Worm (Caenorhabditis elegans) whole organism, L2 larva: Measurements from ENCODE around the gene T22F3.2.

Experiments
- C34F6.9 ChIP-seq: fragments of 150-350 bp; optimal IDR thresholded peaks from 2 replicates; lab custom pipeline; 2014; ENCODE audit warnings: missing biosample characterization, missing genetic modification characterization
- F13H6.1 ChIP-seq: sonication (generic microtip); optimal IDR thresholded peaks from 2 replicates; lab custom pipeline; 2016; ENCODE audit warnings: missing genetic modification characterization, missing compliant biosample characterization
- R02D3.7 ChIP-seq: fragments of 150-350 bp; optimal IDR thresholded peaks from 2 replicates; lab custom pipeline; 2014; ENCODE audit warnings: missing biosample characterization, missing genetic modification characterization
- Y55F3AM.14 ChIP-seq: fragments of 200-800 bp; sonication (Bioruptor generic); optimal IDR thresholded peaks from 2 replicates; lab custom pipeline; 2018; ENCODE audit warnings: mild to moderate bottlenecking, missing genetic modification characterization, missing compliant biosample characterization
- ZK546.5 ChIP-seq: sonication (generic microtip); optimal IDR thresholded peaks from 2 replicates; lab custom pipeline; 2017; ENCODE audit warnings: missing biosample characterization, missing genetic modification characterization
- alr-1 ChIP-seq: fragments of 150-350 bp; optimal IDR thresholded peaks from 2 replicates; lab custom pipeline; 2014; ENCODE audit warnings: missing biosample characterization, missing genetic modification characterization
- aly-2 ChIP-seq: fragments of 150-350 bp; optimal IDR thresholded peaks from 2 replicates; lab custom pipeline; 2014; ENCODE audit warnings: missing biosample characterization, missing genetic modification characterization
- ama-1 ChIP-seq: fragments of 150-350 bp; optimal IDR thresholded peaks from 2 replicates; lab custom pipeline; 2018; ENCODE audit warnings: inconsistent platforms
- ceh-16 ChIP-seq: fragments of 150-350 bp; optimal IDR thresholded peaks from 2 replicates; lab custom pipeline; 2014; ENCODE audit warnings: missing biosample characterization, missing genetic modification characterization
- ceh-82 ChIP-seq: fragments of 150-350 bp; optimal IDR thresholded peaks from 2 replicates; lab custom pipeline; 2014; ENCODE audit warnings: missing biosample characterization, missing genetic modification characterization
- crh-2 ChIP-seq: sonication (generic microtip); optimal IDR thresholded peaks from 2 replicates; lab custom pipeline; 2017; ENCODE audit warnings: missing biosample characterization, missing genetic modification characterization
- egl-27 ChIP-seq: sonication (generic microtip); optimal IDR thresholded peaks from 3 replicates; lab custom pipeline; 2017; ENCODE audit warnings: missing biosample characterization, missing genetic modification reagents, missing genetic modification characterization
- elt-1 ChIP-seq: fragments of 150-350 bp; optimal IDR thresholded peaks from 2 replicates; lab custom pipeline; 2014; ENCODE audit warnings: missing biosample characterization, missing genetic modification characterization
- fos-1 ChIP-seq: fragments of 150-350 bp; optimal IDR thresholded peaks from 2 replicates; lab custom pipeline; 2014; ENCODE audit warnings: missing biosample characterization, missing genetic modification characterization
- gmeb-1 ChIP-seq: fragments of 150-350 bp; optimal IDR thresholded peaks from 2 replicates; lab custom pipeline; 2014; ENCODE audit warnings: missing biosample characterization, missing genetic modification characterization
- lin-11 ChIP-seq: fragments of 150-350 bp; sonication (generic microtip); optimal IDR thresholded peaks from 2 replicates; lab custom pipeline; 2014; ENCODE audit warnings: missing biosample characterization, missing genetic modification characterization, inconsistent platforms, mixed read lengths
- lin-13 ChIP-seq: fragments of 150-350 bp; optimal IDR thresholded peaks from 2 replicates; lab custom pipeline; 2014; ENCODE audit warnings: missing biosample characterization, missing genetic modification reagents, missing genetic modification characterization
- mbf-1 ChIP-seq: sonication (generic microtip); optimal IDR thresholded peaks from 2 replicates; lab custom pipeline; 2017; ENCODE audit warnings: missing biosample characterization, missing genetic modification characterization
- mdl-1 ChIP-seq, 2 experiments: fragments of 150-350 bp in 1 of 2; sonication (generic microtip) in 1 of 2; optimal IDR thresholded peaks; 2 replicates each; lab custom pipeline; 2017; ENCODE audit warnings: missing biosample characterization in 2 of 2, missing genetic modification characterization in 2 of 2
- nhr-10 ChIP-seq: sonication (generic microtip); optimal IDR thresholded peaks from 2 replicates; lab custom pipeline; 2017; ENCODE audit warnings: missing biosample characterization, missing genetic modification characterization
- nhr-12 ChIP-seq: fragments of 150-350 bp; optimal IDR thresholded peaks from 2 replicates; lab custom pipeline; 2014; ENCODE audit warnings: missing biosample characterization, missing genetic modification characterization
- nhr-21 ChIP-seq: fragments of 150-350 bp; optimal IDR thresholded peaks from 2 replicates; lab custom pipeline; 2014; ENCODE audit warnings: missing biosample characterization, missing genetic modification characterization
- nhr-23 ChIP-seq: fragments of 150-350 bp; optimal IDR thresholded peaks from 2 replicates; lab custom pipeline; 2014; ENCODE audit warnings: missing biosample characterization, missing genetic modification reagents, missing genetic modification characterization
- nhr-237 ChIP-seq: fragments of 150-350 bp; optimal IDR thresholded peaks from 2 replicates; lab custom pipeline; 2014; ENCODE audit warnings: missing biosample characterization, missing genetic modification characterization
- nhr-77 ChIP-seq: fragments of 150-350 bp; optimal IDR thresholded peaks from 2 replicates; lab custom pipeline; 2014; ENCODE audit warnings: missing biosample characterization, missing genetic modification characterization
- peb-1 ChIP-seq: fragments of 150-350 bp; optimal IDR thresholded peaks from 2 replicates; lab custom pipeline; 2014; ENCODE audit warnings: missing biosample characterization, missing genetic modification characterization
- sem-4 ChIP-seq: fragments of 150-350 bp; optimal IDR thresholded peaks from 2 replicates; lab custom pipeline; 2014; ENCODE audit warnings: missing biosample characterization, missing genetic modification reagents, missing genetic modification characterization
- skn-1 ChIP-seq: sonication (generic microtip); optimal IDR thresholded peaks from 2 replicates; lab custom pipeline; 2017; ENCODE audit warnings: missing biosample characterization, missing genetic modification characterization
- sma-3 ChIP-seq: sonication (generic microtip); optimal IDR thresholded peaks from 2 replicates; lab custom pipeline; 2016; ENCODE audit warnings: missing genetic modification reagents, missing genetic modification characterization, missing compliant biosample characterization
- sma-9 ChIP-seq, 2 experiments: fragments of 150-350 bp in 1 of 2; sonication (generic microtip) in 1 of 2; optimal IDR thresholded peaks; 2 replicates each; lab custom pipeline; 2014 to 2016; ENCODE audit warnings: missing genetic modification characterization in 2 of 2, mild to moderate bottlenecking in 1 of 2, missing biosample characterization in 1 of 2, missing compliant biosample characterization in 1 of 2, missing genetic modification reagents in 1 of 2, moderate library complexity in 1 of 2
- snpc-4 ChIP-seq: fragments of 150-350 bp; optimal IDR thresholded peaks from 2 replicates; lab custom pipeline; 2014; ENCODE audit warnings: missing biosample characterization, missing genetic modification characterization
- unc-55 ChIP-seq: fragments of 150-350 bp; sonication (generic microtip); optimal IDR thresholded peaks from 3 replicates; lab custom pipeline; 2014; ENCODE audit warnings: missing biosample characterization, missing genetic modification reagents, missing genetic modification characterization
- unc-62 ChIP-seq: fragments of 150-350 bp; optimal IDR thresholded peaks from 2 replicates; lab custom pipeline; 2014; ENCODE audit warnings: missing biosample characterization, missing genetic modification reagents, missing genetic modification characterization
- zag-1 ChIP-seq: fragments of 150-350 bp; optimal IDR thresholded peaks from 2 replicates; lab custom pipeline; 2014; ENCODE audit warnings: missing biosample characterization, missing genetic modification characterization
- ztf-1 ChIP-seq: fragments of 200-800 bp; sonication (Bioruptor generic); conservative IDR thresholded peaks from 2 replicates; pipeline ENCODE4 v1.3.6; 2022; ENCODE audit warnings: missing genetic modification characterization, missing compliant biosample characterization
- ztf-4 ChIP-seq: fragments of 150-350 bp; optimal IDR thresholded peaks from 2 replicates; lab custom pipeline; 2014; ENCODE audit warnings: missing biosample characterization, missing genetic modification characterization

The T22F3.2 gene

ce11 chrV:3581643-3582042 lies 4.8 kb upstream of the T22F3.2 start:
- no peak for TF ChIP-seq sma-3 (GFP tag; lab: Kevin White, UChicago)
- TF ChIP-seq unc-55 = no peak
- TF ChIP-seq lin-13 = no peak

ce11 chrV:3582086-3582485 lies 4.4 kb upstream of the T22F3.2 start:
- TF ChIP-seq elt-1 (no peak), sma-9 (GFP tag; optimal IDR thresholded peaks at IDR 0.05; lab: Kevin White, UChicago) (peak; percentile 21), sma-9 (tag; optimal IDR thresholded peaks at IDR 0.05; lab: Kevin White, UChicago) (no peak)

ce11 chrV:3582671-3583070 lies 3.8 kb upstream of the T22F3.2 start:
- TF ChIP-seq alr-1 (tag; lab: Kevin White, UChicago) (no peak), egl-27 (tag; lab: Kevin White, UChicago) (no peak), ztf-4 (tag; lab: Kevin White, UChicago) (no peak), nhr-12 (no peak), ztf-1 (GFP tag; lab: Robert Waterston, UW) (no peak), ceh-82 (no peak), mbf-1 (no peak), C34F6.9 (tag; lab: Kevin White, UChicago) (no peak), gmeb-1 (tag; lab: Kevin White, UChicago) (no peak), peb-1 (no peak), nhr-77 (tag; lab: Kevin White, UChicago) (no peak), skn-1 (tag; lab: Kevin White, UChicago) (no peak), ceh-16 (tag; lab: Kevin White, UChicago) (no peak), snpc-4 (no peak), sma-3 (GFP tag; lab: Kevin White, UChicago) (no peak)

DNA sequence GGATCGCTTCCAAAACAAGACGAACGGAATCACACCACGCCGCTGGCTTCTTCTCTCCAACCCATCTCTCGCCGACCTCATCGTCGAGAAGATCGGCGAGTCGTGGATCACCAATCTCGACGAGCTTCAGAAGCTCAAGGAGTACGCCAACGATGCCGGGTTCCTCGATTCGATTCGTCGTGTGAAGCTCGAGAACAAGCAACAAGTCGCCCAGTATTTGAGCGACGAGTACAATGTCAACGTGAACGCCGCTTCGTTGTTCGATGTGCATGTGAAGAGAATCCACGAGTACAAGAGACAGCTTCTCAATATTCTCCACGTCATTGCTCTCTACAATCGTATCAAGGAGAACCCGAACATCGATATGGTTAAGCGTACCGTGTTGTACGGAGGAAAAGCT lies 2.8 kb upstream of the T22F3.2 start:
- TF ChIP-seq ztf-1 (GFP tag; lab: Robert Waterston, UW) = no peak
- TF ChIP-seq mbf-1 = no peak
- TF ChIP-seq fos-1 (tag; lab: Kevin White, UChicago) = no peak
- TF ChIP-seq Y55F3AM.14 = no peak
- TF ChIP-seq skn-1 (tag; lab: Kevin White, UChicago) = no peak
- no peak for TF ChIP-seq nhr-23 (tag; lab: Kevin White, UChicago)
- TF ChIP-seq nhr-237 (tag; lab: Kevin White, UChicago) = no peak
- no peak for TF ChIP-seq aly-2 (tag; lab: Kevin White, UChicago)
- no peak for TF ChIP-seq ceh-82
- TF ChIP-seq ama-1 (lab: Kevin White, UChicago) = no peak
- no peak for TF ChIP-seq R02D3.7
- TF ChIP-seq nhr-10 = no peak
- no peak for TF ChIP-seq unc-62 (GFP tag; lab: Kevin White, UChicago)

- TF ChIP-seq R02D3.7 (no peak), zag-1 (tag; lab: Kevin White, UChicago) (no peak), F13H6.1 (tag; lab: Kevin White, UChicago) (no peak), ZK546.5 (tag; lab: Kevin White, UChicago) (no peak), fos-1 (tag; lab: Kevin White, UChicago) (no peak), nhr-10 (no peak), crh-2 (tag; lab: Kevin White, UChicago) (no peak), mdl-1 (tag; optimal IDR thresholded peaks at IDR 0.05; lab: Kevin White, UChicago) (no peak), lin-11 (tag; lab: Kevin White, UChicago) (no peak), sma-9 (GFP tag; optimal IDR thresholded peaks at IDR 0.05; lab: Kevin White, UChicago) (no peak), sma-9 (tag; optimal IDR thresholded peaks at IDR 0.05; lab: Kevin White, UChicago) (no peak), sem-4 (tag; lab: Kevin White, UChicago) (no peak), nhr-21 (no peak), ceh-82 (no peak), nhr-237 (tag; lab: Kevin White, UChicago) (no peak)
- TF ChIP-seq, all 48 proteins: peak for 0
Observed at ce11 chrV:3585011-3585410, 1.4 kb upstream of the T22F3.2 start.
